Worm (Caenorhabditis elegans) whole organism, L1 larva: ENCODE results near the gene ZK177.11.

ENCODE experiments used
- C04F5.9 ChIP-seq: sonication (generic microtip); optimal IDR thresholded peaks from 2 replicates; lab custom pipeline; 2016; ENCODE audit warnings: missing genetic modification characterization, missing compliant biosample characterization
- F16B12.6 ChIP-seq: fragments of 150-350 bp; optimal IDR thresholded peaks from 2 replicates; lab custom pipeline; 2014; ENCODE audit warnings: missing biosample characterization, missing genetic modification characterization
- ceh-8 ChIP-seq: fragments of 200-800 bp; sonication (Bioruptor generic); optimal IDR thresholded peaks from 2 replicates; lab custom pipeline; 2018; ENCODE audit warnings: mild to moderate bottlenecking, missing genetic modification characterization, moderate library complexity, missing compliant biosample characterization
- efl-3 ChIP-seq: fragments of 200-800 bp; sonication (Bioruptor generic); optimal IDR thresholded peaks from 2 replicates; lab custom pipeline; 2018; ENCODE audit warnings: mild to moderate bottlenecking, missing genetic modification characterization, missing compliant biosample characterization
- egl-27 ChIP-seq, 2 experiments: fragments of 150-350 bp in 1 of 2; sonication (generic microtip); optimal IDR thresholded peaks; 3 replicates each; lab custom pipeline; 2017 to 2018; ENCODE audit warnings: missing biosample characterization in 2 of 2, missing genetic modification characterization in 2 of 2, missing genetic modification reagents in 2 of 2
- lsy-2 ChIP-seq, 2 experiments: fragments of 150-350 bp; optimal IDR thresholded peaks; 2 replicates each; lab custom pipeline; 2014; ENCODE audit warnings: missing biosample characterization in 2 of 2, missing genetic modification characterization in 2 of 2
- nhr-237 ChIP-seq: fragments of 150-350 bp; optimal IDR thresholded peaks from 2 replicates; lab custom pipeline; 2014; ENCODE audit warnings: missing biosample characterization, missing genetic modification characterization
- pqm-1 ChIP-seq: sonication (generic microtip); optimal IDR thresholded peaks from 3 replicates; lab custom pipeline; 2017; ENCODE audit warnings: missing biosample characterization, missing genetic modification characterization
- ztf-4 ChIP-seq: fragments of 150-350 bp; optimal IDR thresholded peaks from 2 replicates; lab custom pipeline; 2014; ENCODE audit warnings: missing biosample characterization, missing genetic modification characterization

- TF ChIP-seq nhr-237 (tag; lab: Kevin White, UChicago) (no peak), lsy-2 (tag; optimal IDR thresholded peaks at IDR 0.05; lab: Kevin White, UChicago) (no peak), F16B12.6 (no peak), C04F5.9 (tag; lab: Kevin White, UChicago) (no peak), pqm-1 (tag; lab: Kevin White, UChicago) (no peak), egl-27 (tag; optimal IDR thresholded peaks at IDR 0.05; lab: Kevin White, UChicago) (no peak), ceh-8 (no peak), ztf-4 (tag; lab: Kevin White, UChicago) (no peak), efl-3 (GFP tag; lab: Kevin White, UChicago) (no peak)
These were observed 47.8 kb upstream of the ZK177.11 start, which contains the start of gene ilcr-2 for ce11 chrII:5474946-5475345.
